Fruit fly (Drosophila melanogaster): ENCODE data around the gene TwdlE.

The TwdlE gene

DNA sequence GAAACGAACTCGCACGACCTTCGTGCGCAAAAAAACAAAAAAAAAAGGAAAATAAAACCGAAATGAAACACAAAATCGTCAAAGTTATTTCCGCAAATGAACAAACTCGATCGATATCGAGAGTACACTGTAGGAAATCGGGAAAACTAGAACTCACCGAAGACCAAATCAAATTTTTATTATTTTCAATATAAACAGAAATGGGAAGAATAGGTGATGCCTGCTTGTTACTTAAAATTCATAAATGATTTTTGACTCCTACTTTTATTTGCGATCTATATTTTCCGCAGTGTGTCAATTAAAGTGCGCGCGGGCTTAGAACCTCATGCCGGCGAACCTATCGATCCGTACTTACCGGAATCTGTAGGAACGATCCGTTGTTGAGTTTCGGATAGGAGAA lies 15.0 kb upstream of the TwdlE start (continued):
- TF ChIP-seq salr (GFP tag; optimal IDR thresholded peaks at IDR 0.05) (no peak), CG6808 (GFP tag; optimal IDR thresholded peaks at IDR 0.05) (peak; percentile 12), OdsH (GFP tag; optimal IDR thresholded peaks at IDR 0.05) (peak; percentile 42), Ets21C (GFP tag; optimal IDR thresholded peaks at IDR 0.05) (peak; percentile 19), Smox (GFP tag; optimal IDR thresholded peaks at IDR 0.05) (peak; percentile 37), Lpt (GFP tag; optimal IDR thresholded peaks at IDR 0.05) (no peak), CG11762 (GFP tag; optimal IDR thresholded peaks at IDR 0.05; ENCODE audit: insufficient read depth) (peak; percentile 17), CG6854 (GFP tag; optimal IDR thresholded peaks at IDR 0.05) (no peak), pdm3 (GFP tag; optimal IDR thresholded peaks at IDR 0.05) (peak; percentile 37), CG9139 (GFP tag; optimal IDR thresholded peaks at IDR 0.05) (no peak), Sox14 (GFP tag; optimal IDR thresholded peaks at IDR 0.05) (no peak), CG1621 (tag; optimal IDR thresholded peaks at IDR 0.05) (no peak), Ets96B (tag; optimal IDR thresholded peaks at IDR 0.05) (peak; percentile 17)

DNA sequence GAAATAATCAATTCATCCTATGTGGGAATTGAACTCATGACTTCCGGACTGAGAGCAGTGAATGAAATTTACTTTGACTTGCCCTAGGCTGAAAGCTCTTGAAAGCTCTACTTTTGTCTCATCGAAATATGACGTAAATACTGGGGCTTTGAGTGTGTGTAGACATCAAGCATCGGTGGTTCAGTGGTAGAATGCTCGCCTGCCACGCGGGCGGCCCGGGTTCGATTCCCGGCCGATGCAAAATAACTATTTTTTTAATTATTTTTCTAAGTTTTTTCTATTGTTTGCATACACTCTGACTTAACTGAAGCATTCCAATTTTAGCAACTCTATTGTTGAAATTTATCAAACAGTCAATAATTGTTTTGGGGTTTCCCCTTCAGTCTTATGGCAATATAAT lies 12.0 kb upstream of the TwdlE start:
- no peak for TF ChIP-seq CG6276 (GFP tag; optimal IDR thresholded peaks at IDR 0.05)
- no peak for TF ChIP-seq CG15336 (GFP tag; IDR thresholded peaks at IDR 0.05)
- TF ChIP-seq CG10669 (GFP tag; optimal IDR thresholded peaks at IDR 0.05) = no peak
- TF ChIP-seq Blimp-1 (GFP tag; optimal IDR thresholded peaks at IDR 0.05) = no peak
- TF ChIP-seq CG32006 (GFP tag; optimal IDR thresholded peaks at IDR 0.05) = no peak
- TF ChIP-seq CG4318 (GFP tag; optimal IDR thresholded peaks at IDR 0.05) = no peak
- TF ChIP-seq CG8319 (GFP tag; optimal IDR thresholded peaks at IDR 0.05) = no peak
- no peak for TF ChIP-seq fd85E (GFP tag; optimal IDR thresholded peaks at IDR 0.05)
- TF ChIP-seq CG7368 (GFP tag; optimal IDR thresholded peaks at IDR 0.05) = no peak
- no peak for TF ChIP-seq Sox102F (GFP tag; optimal IDR thresholded peaks at IDR 0.05)

DNA sequence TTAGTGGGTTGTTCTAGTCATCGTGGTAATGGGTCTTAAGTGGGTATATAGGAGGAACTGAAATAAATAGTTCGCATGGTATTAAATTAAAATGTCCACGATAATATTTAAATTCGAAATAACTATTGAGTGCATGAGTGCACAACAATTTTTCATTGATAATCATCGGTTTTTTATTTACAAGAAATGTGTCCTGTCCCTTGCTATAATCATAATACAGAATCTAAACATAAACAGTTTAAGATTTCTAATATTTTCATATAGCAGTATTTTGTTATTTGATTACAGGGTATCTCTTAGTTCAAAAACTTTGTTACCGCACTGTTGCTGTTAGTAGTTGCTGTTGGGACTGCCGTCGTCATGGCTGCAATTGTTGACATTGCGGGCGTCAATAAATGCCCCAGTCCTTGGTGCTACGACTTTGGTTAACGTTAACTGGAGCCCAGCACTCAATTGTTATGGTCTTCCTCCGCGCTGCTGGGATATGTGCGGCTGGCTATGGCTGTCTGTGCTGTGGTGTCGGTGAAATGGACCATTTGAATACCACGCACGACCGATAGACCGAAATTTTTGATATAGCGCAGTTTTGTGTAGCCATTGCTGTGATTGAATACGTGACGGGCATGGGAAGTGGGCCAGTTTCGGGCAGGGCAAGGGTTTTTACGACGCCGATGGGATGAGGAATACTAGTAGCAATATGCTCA lies 11.3 kb upstream of the TwdlE start:
- TF ChIP-seq Hr39 (GFP tag; optimal IDR thresholded peaks at IDR 0.05) = no peak
- TF ChIP-seq Ets96B (tag; optimal IDR thresholded peaks at IDR 0.05) = no peak
- TF ChIP-seq CG6808 (GFP tag; optimal IDR thresholded peaks at IDR 0.05) = no peak
- no peak for TF ChIP-seq Ets21C (GFP tag; optimal IDR thresholded peaks at IDR 0.05)
- TF ChIP-seq Eip78C (GFP tag) = peak; percentile 69
- TF ChIP-seq CG3919 (GFP tag; optimal IDR thresholded peaks at IDR 0.05) = no peak
- peak; percentile 27 for TF ChIP-seq acj6 (GFP tag; optimal IDR thresholded peaks at IDR 0.05)
- TF ChIP-seq dsx (GFP tag; optimal IDR thresholded peaks at IDR 0.05; ENCODE audit: poor library complexity, severe bottlenecking) = peak; percentile 6
- peak; percentile 26; the same call in 1 of the 3 replicates for TF ChIP-seq CG8119 (GFP tag; IDR thresholded peaks at IDR 0.05)
- peak; percentile 32 for TF ChIP-seq CG10631 (GFP tag; optimal IDR thresholded peaks at IDR 0.05)
- TF ChIP-seq Hr4 (GFP tag; optimal IDR thresholded peaks at IDR 0.05) = peak; percentile 45
- TF ChIP-seq net (GFP tag; optimal IDR thresholded peaks at IDR 0.05) = no peak
- peak; percentile 21 for TF ChIP-seq achi (GFP tag; optimal IDR thresholded peaks at IDR 0.05)
- peak; percentile 41; the same call in 1 of the 2 replicates for TF ChIP-seq CG15336 (GFP tag; IDR thresholded peaks at IDR 0.05)
- peak; percentile 16 for TF ChIP-seq pdm3 (GFP tag; optimal IDR thresholded peaks at IDR 0.05)
- TF ChIP-seq Sox14 (GFP tag; optimal IDR thresholded peaks at IDR 0.05) = peak; percentile 6
- peak; percentile 41 for TF ChIP-seq CG4318 (GFP tag; optimal IDR thresholded peaks at IDR 0.05)
- TF ChIP-seq Met (GFP tag; optimal IDR thresholded peaks at IDR 0.05) = no peak
- TF ChIP-seq CG6163 (GFP tag; IDR thresholded peaks at IDR 0.05) = 0 out of 3 replicates have a peak, but pooled peaks have one; percentile 26
- peak; percentile 3 for TF ChIP-seq CG6276 (GFP tag; optimal IDR thresholded peaks at IDR 0.05)
- peak; percentile 67 for TF ChIP-seq CG32006 (GFP tag; optimal IDR thresholded peaks at IDR 0.05)
- peak in 1 of 2 experiments; percentile 28 for TF ChIP-seq salr (GFP tag; optimal IDR thresholded peaks at IDR 0.05)
- TF ChIP-seq OdsH (GFP tag; optimal IDR thresholded peaks at IDR 0.05) = peak; percentile 36
- TF ChIP-seq CG34406 (GFP tag; optimal IDR thresholded peaks at IDR 0.05) = no peak

Data from whole organism, prepupa.